Fruit fly (Drosophila melanogaster) ovary, adult (tissue): ENCODE measurements around the gene Sam-S.

Experiments used
- CG17801 ChIP-seq: fragments of 200-800 bp; optimal IDR thresholded peaks from 2 replicates; lab custom pipeline; 2019; ENCODE audit warnings: missing biosample characterization, mild to moderate bottlenecking, missing genetic modification characterization, moderate library complexity; ENCODE audit not compliant: partially characterized antibody

Sam-S gene

dm6 chr2L:106540-106939, at the start of gene Sam-S, which contains the start of gene Nhe1:
Gene Sam-S, plus strand, starts transcription at chr2L:106903.
Gene Nhe1, minus strand, starts transcription at chr2L:106732.
- no peak for TF ChIP-seq CG17801 (GFP tag; lab: Kevin White, UChicago)

- TF ChIP-seq CG17801 (GFP tag; lab: Kevin White, UChicago) = no peak
Observed at dm6 chr2L:59058-59603, 47.6 kb upstream of the Sam-S start.

DNA sequence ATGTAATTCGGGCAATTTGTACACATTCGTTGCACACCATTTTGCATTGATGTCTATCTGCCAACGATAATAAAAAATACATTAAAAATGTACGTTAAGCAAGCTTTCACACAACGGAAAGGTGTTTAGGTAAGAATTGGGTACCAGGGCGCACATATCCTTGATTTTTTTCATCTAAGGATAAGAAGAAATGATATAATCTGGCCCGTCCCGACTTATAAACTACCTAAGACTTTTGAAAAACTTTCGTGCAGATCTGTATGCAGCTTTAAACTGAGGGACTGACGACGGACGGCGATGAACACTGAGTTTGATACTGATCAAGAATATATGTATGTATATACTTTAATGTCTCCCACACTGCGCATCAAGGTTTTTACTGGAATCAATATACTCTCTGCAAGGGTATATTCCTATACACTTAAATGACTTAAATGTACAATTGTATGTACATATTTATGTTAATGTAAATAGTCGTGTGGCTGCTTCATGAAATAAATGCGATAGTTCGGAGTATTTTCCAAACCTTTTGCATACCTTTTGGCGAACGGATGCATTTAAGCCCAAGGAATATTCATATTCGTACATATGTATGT, 41.3 kb upstream of the Sam-S start, which contains the start of gene Cda5:
Cda5 (minus strand) TSS at position 51 of the 596 bp plus-strand sequence.
- no peak for TF ChIP-seq CG17801 (GFP tag; lab: Kevin White, UChicago)

- peak; percentile 27 for TF ChIP-seq CG17801 (GFP tag; lab: Kevin White, UChicago)
Observed at dm6 chr2L:66369-67278, 40.1 kb upstream of the Sam-S start, which contains the start of gene dbr. Gene dbr, plus strand, starts transcription at chr2L:66482.

- no peak for TF ChIP-seq CG17801 (GFP tag; lab: Kevin White, UChicago)
Observed at dm6 chr2L:67279-67657, 39.4 kb upstream of the Sam-S start.

DNA sequence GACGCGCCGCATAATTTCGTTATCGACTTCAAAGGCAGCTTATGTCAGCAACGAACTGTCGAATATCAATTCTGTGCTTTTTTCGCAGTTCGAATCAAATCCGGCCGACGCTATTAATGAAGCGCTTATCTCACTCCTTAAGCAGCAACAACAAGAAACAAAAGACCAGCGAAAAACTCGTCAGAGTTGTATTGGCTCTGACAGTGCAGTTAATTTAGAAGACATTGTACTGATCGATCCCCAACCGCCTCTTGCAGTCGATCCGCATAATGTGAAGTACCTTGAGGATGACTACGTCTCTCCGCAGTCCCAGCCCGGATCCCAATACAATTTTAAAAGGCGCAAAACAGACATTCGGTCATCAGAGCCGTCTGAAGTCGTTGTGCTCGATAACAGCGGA, 37.1 kb upstream of the Sam-S start:
- no peak for TF ChIP-seq CG17801 (GFP tag; lab: Kevin White, UChicago)

DNA sequence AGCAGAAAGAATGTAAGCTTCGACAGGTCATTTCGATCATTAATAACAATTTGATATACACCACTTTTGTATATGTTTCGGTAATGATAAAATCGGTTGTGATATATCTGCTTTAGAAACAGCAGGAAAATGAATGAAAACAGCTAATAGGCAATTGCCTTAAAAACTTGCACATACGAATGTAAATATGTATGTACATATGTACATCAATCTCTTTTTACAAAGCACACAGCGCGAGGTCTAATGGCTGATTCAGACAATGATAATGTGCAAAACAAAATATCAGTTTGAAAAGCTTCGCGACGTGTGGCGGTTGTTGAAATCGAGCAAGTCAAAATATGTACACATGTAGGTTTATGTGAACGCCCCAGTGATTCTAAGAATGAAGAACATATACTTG, 35.2 kb upstream of the Sam-S start, which contains the start of gene galectin:
galectin (plus strand) TSS at position 301 of the 400 bp plus-strand sequence.
- peak; percentile 6 for TF ChIP-seq CG17801 (GFP tag; lab: Kevin White, UChicago)

DNA sequence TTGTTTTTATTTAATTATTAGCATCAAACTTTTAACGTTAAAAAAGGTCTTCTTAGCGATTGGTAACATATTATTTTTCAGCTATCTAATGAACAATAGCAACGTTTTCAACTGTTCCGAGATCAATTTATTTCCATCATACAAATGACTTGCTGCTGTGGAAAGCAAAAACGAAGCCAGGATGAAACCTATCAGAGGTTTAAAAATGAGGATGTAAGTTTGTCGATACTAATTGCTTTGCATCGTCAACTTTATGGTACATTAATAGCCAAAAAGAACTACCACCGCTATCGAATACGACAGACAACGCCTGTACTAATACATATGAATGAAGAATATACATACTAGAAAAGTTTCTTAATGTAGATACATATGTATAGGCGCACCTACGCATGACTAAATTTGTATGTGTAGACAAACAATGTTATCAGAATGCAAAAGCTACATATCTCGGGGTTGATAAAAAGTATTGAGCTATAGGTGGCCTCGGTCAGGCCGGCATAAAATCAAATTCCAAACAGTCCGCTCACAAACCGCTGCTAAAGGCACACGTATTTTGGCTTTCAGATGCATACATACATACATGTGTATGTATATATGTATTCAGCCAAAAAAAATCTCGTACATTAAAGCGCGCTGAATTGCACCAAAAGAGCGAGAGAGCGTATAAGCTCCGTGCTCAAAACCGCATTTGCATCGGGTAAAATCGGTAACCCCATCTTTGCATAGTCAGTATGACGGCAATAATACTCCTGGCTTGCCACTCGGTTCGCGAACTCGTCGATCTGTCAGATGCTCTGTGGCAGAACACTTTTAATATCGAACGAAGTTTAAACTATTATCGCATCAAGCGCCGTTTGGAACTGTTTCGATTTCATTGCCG, 34.6 kb upstream of the Sam-S start:
- peak; percentile 16 for TF ChIP-seq CG17801 (GFP tag; lab: Kevin White, UChicago)

dm6 chr2L:72752-73435, 33.8 kb upstream of the Sam-S start:
- no peak for TF ChIP-seq CG17801 (GFP tag; lab: Kevin White, UChicago)

dm6 chr2L:73760-74388, 32.8 kb upstream of the Sam-S start:
- no peak for TF ChIP-seq CG17801 (GFP tag; lab: Kevin White, UChicago)

dm6 chr2L:76048-76447, 30.7 kb upstream of the Sam-S start, which contains the start of gene CG11374:
Gene CG11374, plus strand, starts transcription at chr2L:76348.
- TF ChIP-seq CG17801 (GFP tag; lab: Kevin White, UChicago) = no peak

DNA sequence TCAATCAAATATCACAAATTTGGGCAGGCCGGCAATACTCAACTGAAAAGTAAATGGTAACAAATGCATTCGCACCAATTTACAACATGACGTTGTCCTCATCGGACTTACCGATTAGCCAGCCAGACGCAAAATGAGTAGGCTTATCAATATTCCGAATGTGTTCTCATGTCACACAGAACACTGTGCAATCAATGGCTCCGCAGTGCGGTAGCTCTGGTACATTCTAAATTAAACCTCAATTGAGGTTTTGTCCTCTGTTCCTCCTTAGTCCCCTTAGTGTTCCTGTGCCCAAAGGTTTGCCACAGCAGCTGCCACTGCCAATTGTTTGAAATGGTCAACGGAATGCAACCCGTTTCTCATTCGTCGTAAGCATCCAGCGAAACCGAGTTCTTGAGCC, 27.9 kb upstream of the Sam-S start:
- no peak for TF ChIP-seq CG17801 (GFP tag; lab: Kevin White, UChicago)

DNA sequence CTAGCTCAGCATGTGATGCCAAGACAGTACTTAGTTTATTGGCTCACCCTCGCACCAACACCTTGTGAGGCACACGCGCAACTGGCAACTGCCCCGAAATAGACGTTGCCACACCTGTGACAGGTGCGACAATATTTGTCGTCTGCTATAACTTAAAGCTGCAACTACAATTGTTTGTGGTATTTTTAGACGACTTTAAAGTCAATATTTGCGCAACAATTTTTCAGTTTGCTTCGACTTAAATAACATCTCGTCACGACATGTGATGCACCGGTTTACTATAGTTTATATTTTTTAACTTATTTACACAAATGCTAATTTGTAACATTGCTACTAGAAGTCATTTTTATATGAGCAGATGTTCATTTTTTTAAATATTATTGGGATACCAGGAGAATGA, 25.5 kb upstream of the Sam-S start:
- no peak for TF ChIP-seq CG17801 (GFP tag; lab: Kevin White, UChicago)
